Worm (Caenorhabditis elegans) whole organism, L1 larva: ENCODE data around the gene F13E9.15.

Experiments used
- C16A3.4 ChIP-seq: fragments of 150-350 bp; optimal IDR thresholded peaks from 2 replicates; lab custom pipeline; 2014; ENCODE audit warnings: missing biosample characterization, missing genetic modification characterization
- aha-1 ChIP-seq: fragments of 150-350 bp; optimal IDR thresholded peaks from 2 replicates; lab custom pipeline; 2014; ENCODE audit warnings: missing biosample characterization, missing genetic modification characterization
- alr-1 ChIP-seq: fragments of 200-800 bp; sonication (Bioruptor generic); optimal IDR thresholded peaks from 2 replicates; lab custom pipeline; 2018; ENCODE audit warnings: borderline replicate concordance, mild to moderate bottlenecking, missing genetic modification characterization, missing compliant biosample characterization
- ama-1 ChIP-seq: fragments of 150-350 bp; optimal IDR thresholded peaks from 2 replicates; lab custom pipeline; 2014
- blmp-1 ChIP-seq: fragments of 150-350 bp; optimal IDR thresholded peaks from 2 replicates; lab custom pipeline; 2014; ENCODE audit warnings: missing biosample characterization, missing genetic modification characterization
- ceh-82 ChIP-seq, 3 experiments: fragments of 150-350 bp in 1 of 3; sonication (generic microtip) in 2 of 3; optimal IDR thresholded peaks; 2 replicates each; lab custom pipeline; 2014 to 2017; ENCODE audit warnings: missing biosample characterization in 3 of 3, missing genetic modification characterization in 3 of 3
- dpl-1 ChIP-seq, 3 experiments: fragments of 150-350 bp in 2 of 3; sonication (generic microtip) in 1 of 3; optimal IDR thresholded peaks; 2 replicates each; lab custom pipeline; 2014 to 2017; ENCODE audit warnings: missing biosample characterization in 3 of 3, missing genetic modification characterization in 3 of 3, missing genetic modification reagents in 3 of 3
- dsc-1 ChIP-seq: sonication (generic microtip); optimal IDR thresholded peaks from 2 replicates; lab custom pipeline; 2016; ENCODE audit warnings: mild to moderate bottlenecking, missing genetic modification characterization, missing compliant biosample characterization
- efl-1 ChIP-seq, 4 experiments: fragments of 150-350 bp; optimal IDR thresholded peaks in 3 of 4; peaks in 1 of 4; 1 replicate in 1 of 4; 2 replicates in 3 of 4; lab custom pipeline; 2014; ENCODE audit warnings: missing biosample characterization in 2 of 4, missing genetic modification characterization in 2 of 4, missing genetic modification reagents in 2 of 4
- egl-13 ChIP-seq: sonication (generic microtip); optimal IDR thresholded peaks from 2 replicates; lab custom pipeline; 2016; ENCODE audit warnings: missing genotype, missing genetic modification reagents, missing genetic modification characterization, missing compliant biosample characterization
- egl-27 ChIP-seq, 2 experiments: fragments of 150-350 bp in 1 of 2; sonication (generic microtip); optimal IDR thresholded peaks; 3 replicates each; lab custom pipeline; 2017 to 2018; ENCODE audit warnings: missing biosample characterization in 2 of 2, missing genetic modification characterization in 2 of 2, missing genetic modification reagents in 2 of 2
- elt-2 ChIP-seq: sonication (generic microtip); optimal IDR thresholded peaks from 2 replicates; lab custom pipeline; 2016; ENCODE audit warnings: missing genetic modification characterization, mild to moderate bottlenecking, inconsistent platforms, missing compliant biosample characterization, missing genetic modification reagents
- elt-3 ChIP-seq, 6 experiments: fragments of 150-350 bp in 1 of 6; sonication (generic microtip); optimal IDR thresholded peaks; 2 replicates each; lab custom pipeline; 2017 to 2018; ENCODE audit warnings: missing biosample characterization in 6 of 6, missing genetic modification characterization in 6 of 6, inconsistent platforms in 1 of 6
- fkh-4 ChIP-seq: sonication (generic microtip); optimal IDR thresholded peaks from 2 replicates; lab custom pipeline; 2016; ENCODE audit warnings: missing compliant biosample characterization, missing genetic modification characterization, borderline replicate concordance
- fos-1 ChIP-seq: fragments of 150-350 bp; optimal IDR thresholded peaks from 2 replicates; lab custom pipeline; 2014; ENCODE audit warnings: missing biosample characterization, missing genetic modification characterization
- irx-1 ChIP-seq: sonication (generic microtip); optimal IDR thresholded peaks from 2 replicates; lab custom pipeline; 2016; ENCODE audit warnings: missing genetic modification characterization, missing compliant biosample characterization
- jun-1 ChIP-seq: fragments of 150-350 bp; optimal IDR thresholded peaks from 2 replicates; lab custom pipeline; 2014; ENCODE audit warnings: missing biosample characterization, missing genetic modification reagents, missing genetic modification characterization
- lin-13 ChIP-seq: fragments of 150-350 bp; optimal IDR thresholded peaks from 2 replicates; lab custom pipeline; 2014; ENCODE audit warnings: missing biosample characterization, missing genetic modification reagents, missing genetic modification characterization
- lin-14 ChIP-seq: fragments of 200-800 bp; sonication (Bioruptor generic); optimal IDR thresholded peaks from 2 replicates; lab custom pipeline; 2018; ENCODE audit warnings: mild to moderate bottlenecking, missing genetic modification characterization, moderate library complexity, missing compliant biosample characterization
- lin-15B ChIP-seq: fragments of 150-350 bp; sonication (generic microtip); optimal IDR thresholded peaks from 3 replicates; lab custom pipeline; 2014; ENCODE audit warnings: missing biosample characterization, missing genetic modification characterization
- lsy-2 ChIP-seq, 2 experiments: fragments of 150-350 bp; optimal IDR thresholded peaks; 2 replicates each; lab custom pipeline; 2014; ENCODE audit warnings: missing biosample characterization in 2 of 2, missing genetic modification characterization in 2 of 2
- mab-9 ChIP-seq: fragments of 200-800 bp; sonication (Bioruptor generic); IDR thresholded peaks from 2 replicates; pipeline ENCODE4 v1.3.6; 2022; ENCODE audit warnings: missing genetic modification reagents, missing genetic modification characterization, missing compliant biosample characterization
- mdl-1 ChIP-seq, 2 experiments: fragments of 150-350 bp; optimal IDR thresholded peaks; 2 replicates each; lab custom pipeline; 2014 to 2017; ENCODE audit warnings: missing biosample characterization in 2 of 2, missing genetic modification characterization in 2 of 2, inconsistent platforms in 1 of 2
- mef-2 ChIP-seq: fragments of 150-350 bp; optimal IDR thresholded peaks from 2 replicates; lab custom pipeline; 2014; ENCODE audit warnings: missing biosample characterization, missing genetic modification characterization
- nhr-11 ChIP-seq: fragments of 150-350 bp; optimal IDR thresholded peaks from 2 replicates; lab custom pipeline; 2014; ENCODE audit warnings: missing biosample characterization, missing genetic modification characterization
- nhr-19 ChIP-seq: fragments of 200-800 bp; sonication (Bioruptor generic); conservative IDR thresholded peaks from 2 replicates; pipeline ENCODE4 v1.3.6; 2022; ENCODE audit warnings: missing genetic modification characterization, missing compliant biosample characterization
- nhr-28 ChIP-seq: fragments of 150-350 bp; optimal IDR thresholded peaks from 2 replicates; lab custom pipeline; 2014; ENCODE audit warnings: missing biosample characterization, missing genetic modification characterization
- nhr-47 ChIP-seq: sonication (generic microtip); optimal IDR thresholded peaks from 2 replicates; lab custom pipeline; 2016; ENCODE audit warnings: mild to moderate bottlenecking, missing genetic modification characterization, moderate library complexity, missing compliant biosample characterization
- nhr-71 ChIP-seq: sonication (generic microtip); optimal IDR thresholded peaks from 2 replicates; lab custom pipeline; 2016; ENCODE audit warnings: mild to moderate bottlenecking, missing genetic modification characterization, moderate library complexity, missing compliant biosample characterization
- nhr-76 ChIP-seq: sonication (generic microtip); optimal IDR thresholded peaks from 2 replicates; lab custom pipeline; 2017; ENCODE audit warnings: missing biosample characterization, missing genetic modification characterization
- nhr-77 ChIP-seq: fragments of 150-350 bp; optimal IDR thresholded peaks from 2 replicates; lab custom pipeline; 2014; ENCODE audit warnings: missing biosample characterization, missing genetic modification characterization
- nhr-85 ChIP-seq: sonication (generic microtip); peaks from one replicate; lab custom pipeline; 2016; ENCODE audit warnings: missing genetic modification characterization, inconsistent platforms, missing compliant biosample characterization
- nhr-90 ChIP-seq: sonication (generic microtip); optimal IDR thresholded peaks from 2 replicates; lab custom pipeline; 2016; ENCODE audit warnings: mild to moderate bottlenecking, missing genetic modification characterization, missing compliant biosample characterization; ENCODE audit not compliant: poor library complexity
- pag-3 ChIP-seq: sonication (generic microtip); optimal IDR thresholded peaks from 2 replicates; lab custom pipeline; 2017; ENCODE audit warnings: missing genetic modification characterization, mild to moderate bottlenecking, missing compliant biosample characterization, antibody characterized with exemption, borderline replicate concordance; ENCODE audit not compliant: insufficient read depth
- pax-3 ChIP-seq: fragments of 200-800 bp; sonication (Bioruptor generic); optimal IDR thresholded peaks from 2 replicates; lab custom pipeline; 2018; ENCODE audit warnings: mild to moderate bottlenecking, missing genetic modification characterization, moderate library complexity, missing compliant biosample characterization
- pqm-1 ChIP-seq: sonication (generic microtip); optimal IDR thresholded peaks from 3 replicates; lab custom pipeline; 2017; ENCODE audit warnings: missing biosample characterization, missing genetic modification characterization
- rnt-1 ChIP-seq: sonication (generic microtip); optimal IDR thresholded peaks from 2 replicates; lab custom pipeline; 2016; ENCODE audit warnings: mild to moderate bottlenecking, missing genetic modification characterization, moderate library complexity, missing compliant biosample characterization
- skn-1 ChIP-seq: fragments of 150-350 bp; optimal IDR thresholded peaks from 2 replicates; lab custom pipeline; 2014; ENCODE audit warnings: missing biosample characterization, missing genetic modification characterization
- snpc-4 ChIP-seq: fragments of 150-350 bp; optimal IDR thresholded peaks from 2 replicates; lab custom pipeline; 2014; ENCODE audit warnings: missing biosample characterization, missing genetic modification characterization
- snu-23 ChIP-seq: sonication (generic microtip); optimal IDR thresholded peaks from 2 replicates; lab custom pipeline; 2016; ENCODE audit warnings: missing genetic modification characterization, missing compliant biosample characterization
- sox-4 ChIP-seq: sonication (generic microtip); optimal IDR thresholded peaks from 2 replicates; lab custom pipeline; 2016; ENCODE audit warnings: missing genetic modification characterization, missing compliant biosample characterization
- swsn-7 ChIP-seq: sonication (generic microtip); optimal IDR thresholded peaks from 2 replicates; lab custom pipeline; 2016; ENCODE audit warnings: missing genetic modification characterization, missing compliant biosample characterization
- tlp-1 ChIP-seq: fragments of 150-350 bp; optimal IDR thresholded peaks from 2 replicates; lab custom pipeline; 2014; ENCODE audit warnings: missing biosample characterization, missing genetic modification characterization
- unc-130 ChIP-seq: fragments of 150-350 bp; optimal IDR thresholded peaks from 2 replicates; lab custom pipeline; 2017; ENCODE audit warnings: missing biosample characterization, missing genetic modification characterization, inconsistent platforms
- unc-30 ChIP-seq: sonication (generic microtip); optimal IDR thresholded peaks from 2 replicates; lab custom pipeline; 2017; ENCODE audit warnings: missing biosample characterization, missing genetic modification characterization
- unc-98 ChIP-seq: fragments of 200-800 bp; sonication (Bioruptor generic); IDR thresholded peaks from 2 replicates; pipeline ENCODE4 v1.3.6; 2022; ENCODE audit warnings: missing genetic modification characterization, missing compliant biosample characterization
- xbp-1 ChIP-seq: sonication (generic microtip); optimal IDR thresholded peaks from 2 replicates; lab custom pipeline; 2016; ENCODE audit warnings: missing genetic modification characterization, missing compliant biosample characterization
- zip-4 ChIP-seq: fragments of 200-800 bp; sonication (Bioruptor generic); optimal IDR thresholded peaks from 2 replicates; lab custom pipeline; 2018; ENCODE audit warnings: mild to moderate bottlenecking, missing genetic modification characterization, moderate library complexity, missing compliant biosample characterization

F13E9.15 gene

ce11 chrIV:10935853-10936491 is 46.3 kb upstream of the F13E9.15 start, which contains the start of gene lgg-2 (continued):
- no peak for TF ChIP-seq tlp-1
- peak; percentile 62 to 98 for TF ChIP-seq mdl-1 (tag; optimal IDR thresholded peaks at IDR 0.05; lab: Kevin White, UChicago)
- peak; percentile 80 for TF ChIP-seq zip-4 (GFP tag; lab: Kevin White, UChicago)
- TF ChIP-seq unc-30 = no peak
- TF ChIP-seq swsn-7 (tag; lab: Kevin White, UChicago) = peak; percentile 99
- TF ChIP-seq nhr-90 (tag; lab: Kevin White, UChicago) = peak; percentile 97
- peak; percentile 96 for TF ChIP-seq rnt-1
- TF ChIP-seq unc-130 = no peak
- peak; percentile 93 for TF ChIP-seq dsc-1 (tag; lab: Kevin White, UChicago)
- peak; percentile 95 to 96 for TF ChIP-seq lsy-2 (tag; optimal IDR thresholded peaks at IDR 0.05; lab: Kevin White, UChicago)
- peak; percentile 97 for TF ChIP-seq blmp-1 (tag; lab: Kevin White, UChicago)
- peak; percentile 100 for TF ChIP-seq nhr-71 (tag; lab: Kevin White, UChicago)
- no peak for TF ChIP-seq pag-3 (tag; lab: Kevin White, UChicago)
- TF ChIP-seq efl-1 (optimal IDR thresholded peaks at IDR 0.05; lab: Kevin White, UChicago) = peak; percentile 89 to 92
- peak; percentile 68 to 97 for TF ChIP-seq efl-1 (GFP tag; optimal IDR thresholded peaks at IDR 0.05 in 1 of 2; lab: Kevin White, UChicago)
- TF ChIP-seq nhr-85 (tag; lab: Kevin White, UChicago) = peak; percentile 99
- TF ChIP-seq pqm-1 (tag; lab: Kevin White, UChicago) = peak; percentile 36
- TF ChIP-seq mef-2 (tag; lab: Kevin White, UChicago) = peak; percentile 76
- TF ChIP-seq jun-1 (tag; lab: Kevin White, UChicago) = peak; percentile 95
- TF ChIP-seq lin-13 (GFP tag; lab: Kevin White, UChicago) = peak; percentile 95
- TF ChIP-seq nhr-19 (GFP tag; lab: Robert Waterston, UW) = peak; percentile 96
- peak; percentile 79 for TF ChIP-seq snpc-4
- TF ChIP-seq mab-9 (GFP tag; lab: Robert Waterston, UW) = peak; percentile 84
- TF ChIP-seq nhr-11 (tag; lab: Kevin White, UChicago) = peak; percentile 96
- peak; percentile 99 for TF ChIP-seq lin-14 (GFP tag; lab: Kevin White, UChicago)
- TF ChIP-seq alr-1 = no peak
- peak; percentile 88 for TF ChIP-seq skn-1
- TF ChIP-seq egl-13 (tag; lab: Kevin White, UChicago) = peak; percentile 92
- TF ChIP-seq ceh-82 (tag; optimal IDR thresholded peaks at IDR 0.05; lab: Kevin White, UChicago) = peak; percentile 90 to 95 (median 94)
- TF ChIP-seq snu-23 (GFP tag; lab: Kevin White, UChicago) = peak; percentile 99
- TF ChIP-seq ama-1 (lab: Kevin White, UChicago) = peak; percentile 94
- TF ChIP-seq nhr-28 (tag; lab: Kevin White, UChicago) = no peak
- TF ChIP-seq nhr-76 (tag; lab: Kevin White, UChicago) = no peak
- TF ChIP-seq, all 84 proteins: peak for 60

DNA sequence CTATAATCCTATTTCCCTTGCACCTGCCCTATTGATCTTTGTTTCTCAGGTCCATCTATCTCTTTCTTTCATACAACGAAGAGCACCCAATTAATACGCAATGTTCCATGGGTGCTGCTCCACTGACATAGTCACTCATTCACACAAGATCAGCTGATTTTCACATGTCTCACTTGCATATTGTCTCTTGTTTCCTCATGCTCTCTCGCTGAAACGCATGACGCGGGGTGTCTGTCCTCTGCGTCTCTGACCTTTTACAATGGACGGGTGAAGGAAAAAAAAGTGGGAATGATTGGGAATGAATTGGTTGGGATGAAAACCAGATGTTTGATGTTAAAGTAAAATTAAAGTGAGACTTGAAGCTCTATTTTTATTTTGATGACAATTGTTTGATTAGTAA is 45.7 kb upstream of the F13E9.15 start:
- TF ChIP-seq nhr-47 (tag; lab: Kevin White, UChicago) (peak; percentile 93), pag-3 (tag; lab: Kevin White, UChicago) (no peak), sox-4 (tag; lab: Kevin White, UChicago) (peak; percentile 78), skn-1 (peak; percentile 78), elt-3 (tag; optimal IDR thresholded peaks at IDR 0.05; lab: Kevin White, UChicago) (peak in 2 of 6 experiments; percentile 39 to 69), aha-1 (tag; lab: Kevin White, UChicago) (peak; percentile 63), nhr-28 (tag; lab: Kevin White, UChicago) (no peak), nhr-90 (tag; lab: Kevin White, UChicago) (no peak), fkh-4 (tag; lab: Kevin White, UChicago) (peak; percentile 88), nhr-77 (no peak), dpl-1 (GFP tag; optimal IDR thresholded peaks at IDR 0.05; lab: Kevin White, UChicago) (peak; percentile 62 to 68 (median 64)), nhr-85 (tag; lab: Kevin White, UChicago) (peak; percentile 93), alr-1 (no peak), pax-3 (tag; lab: Kevin White, UChicago) (peak; percentile 75), fos-1 (tag; lab: Kevin White, UChicago) (peak; percentile 77), nhr-11 (tag; lab: Kevin White, UChicago) (peak; percentile 90), egl-27 (tag; optimal IDR thresholded peaks at IDR 0.05; lab: Kevin White, UChicago) (peak in 1 of 2 experiments; percentile 44), tlp-1 (no peak), C16A3.4 (tag; lab: Kevin White, UChicago) (peak; percentile 77), elt-2 (tag; lab: Kevin White, UChicago) (peak; percentile 50), lin-15B (tag; lab: Kevin White, UChicago) (no peak), efl-1 (optimal IDR thresholded peaks at IDR 0.05; lab: Kevin White, UChicago) (peak; percentile 79 to 82), efl-1 (GFP tag; optimal IDR thresholded peaks at IDR 0.05 in 1 of 2; lab: Kevin White, UChicago) (peak; percentile 61 to 94), xbp-1 (tag; lab: Kevin White, UChicago) (peak; percentile 91), irx-1 (tag; lab: Kevin White, UChicago) (peak; percentile 76), unc-98 (GFP tag; lab: Robert Waterston, UW) (peak; percentile 51)
